Fruit fly (Drosophila melanogaster) whole organism, embryonic: Measurements from ENCODE around the gene Rab23.

Experiments used
- Abd-B ChIP-seq: fragments of 200-800 bp; sonication (Bioruptor generic); optimal IDR thresholded peaks from 2 replicates; lab custom pipeline; 2018; ENCODE audit warnings: missing biosample characterization, mild to moderate bottlenecking, missing genetic modification characterization, moderate library complexity
- Atf6 ChIP-seq: fragments of 200-800 bp; sonication (Bioruptor generic); IDR thresholded peaks from 2 replicates; pipeline ENCODE4 v1.3.6; 2022; ENCODE audit warnings: missing biosample characterization, missing genetic modification characterization
- CG10979 ChIP-seq: fragments of 200-800 bp; sonication (Bioruptor generic); optimal IDR thresholded peaks from 2 replicates; lab custom pipeline; 2018; ENCODE audit warnings: missing biosample characterization, mild to moderate bottlenecking, missing genetic modification characterization, moderate library complexity
- CG13624 ChIP-seq: fragments of 200-800 bp; sonication (Bioruptor generic); optimal IDR thresholded peaks from 2 replicates; lab custom pipeline; 2016; ENCODE audit warnings: missing biosample characterization, missing genetic modification characterization
- CG14860 ChIP-seq: fragments of 200-800 bp; sonication (Bioruptor generic); IDR thresholded peaks from 3 replicates; pipeline ENCODE4 v1.3.6; 2022; ENCODE audit warnings: missing biosample characterization, missing genetic modification characterization; ENCODE audit not compliant: partially characterized antibody
- CG15479 ChIP-seq: fragments of 200-800 bp; sonication (Bioruptor generic); optimal IDR thresholded peaks from 3 replicates; lab custom pipeline; 2019; ENCODE audit warnings: missing biosample characterization, mild to moderate bottlenecking, missing genetic modification characterization, moderate library complexity
- CG2199 ChIP-seq: fragments of 200-800 bp; sonication (Bioruptor generic); IDR thresholded peaks from 3 replicates; pipeline ENCODE4 v1.3.6; 2022; ENCODE audit warnings: missing biosample characterization, missing genetic modification characterization
- CG3163 ChIP-seq: fragments of 200-800 bp; sonication (Bioruptor generic); optimal IDR thresholded peaks from 3 replicates; lab custom pipeline; 2016; ENCODE audit warnings: missing biosample characterization, missing genetic modification characterization
- CG32532 ChIP-seq: fragments of 200-800 bp; sonication (Bioruptor generic); IDR thresholded peaks from 2 replicates; pipeline ENCODE4 v1.3.6; 2022; ENCODE audit warnings: missing biosample characterization, missing genetic modification characterization
- CG4360 ChIP-seq: fragments of 200-800 bp; sonication (Bioruptor generic); IDR thresholded peaks from 2 replicates; pipeline ENCODE4 v1.3.6; 2022; ENCODE audit warnings: missing biosample characterization, missing genetic modification characterization
- CG4404 ChIP-seq: fragments of 200-800 bp; sonication (Bioruptor generic); IDR thresholded peaks from 2 replicates; pipeline ENCODE4 v1.3.6; 2022; ENCODE audit warnings: missing biosample characterization, missing genetic modification characterization
- CG4617 ChIP-seq: fragments of 200-800 bp; sonication (Bioruptor generic); optimal IDR thresholded peaks from 3 replicates; lab custom pipeline; 2016; ENCODE audit warnings: missing biosample characterization, missing genetic modification characterization, borderline replicate concordance
- CG7372 ChIP-seq: fragments of 200-800 bp; sonication (Bioruptor generic); IDR thresholded peaks from 2 replicates; pipeline ENCODE4 v1.3.6; 2022; ENCODE audit warnings: missing biosample characterization, missing genetic modification characterization
- CG8089 ChIP-seq: fragments of 200-800 bp; sonication (Bioruptor generic); optimal IDR thresholded peaks from 3 replicates; lab custom pipeline; 2016; ENCODE audit warnings: missing biosample characterization, missing genetic modification characterization
- CG8281 ChIP-seq: fragments of 200-800 bp; sonication (Bioruptor generic); optimal IDR thresholded peaks from 2 replicates; lab custom pipeline; 2018; ENCODE audit warnings: missing biosample characterization, mild to moderate bottlenecking, missing genetic modification characterization, moderate library complexity
- CG8290 ChIP-seq, 3 experiments: fragments of 200-800 bp; sonication (Bioruptor generic); optimal IDR thresholded peaks; 2 replicates each; lab custom pipeline; 2016 to 2019; ENCODE audit warnings: missing biosample characterization in 3 of 3, missing genetic modification characterization in 3 of 3, mild to moderate bottlenecking in 2 of 3, moderate library complexity in 1 of 3
- CG8359 ChIP-seq: fragments of 200-800 bp; sonication (Bioruptor generic); optimal IDR thresholded peaks from 2 replicates; lab custom pipeline; 2017; ENCODE audit warnings: missing biosample characterization, mild to moderate bottlenecking, missing genetic modification characterization, borderline replicate concordance
- CTCF ChIP-seq: fragments of 200-800 bp; sonication (Bioruptor generic); optimal IDR thresholded peaks from 2 replicates; lab custom pipeline; 2017; ENCODE audit warnings: missing biosample characterization, mild to moderate bottlenecking, missing genetic modification characterization, moderate library complexity
- Dll ChIP-seq: fragments of 200-800 bp; sonication (Bioruptor generic); IDR thresholded peaks from 4 replicates; pipeline ENCODE4 v1.3.6; 2022; ENCODE audit warnings: missing biosample characterization, missing genetic modification characterization; ENCODE audit not compliant: partially characterized antibody
- Doc3 ChIP-seq: fragments of 200-800 bp; sonication (Bioruptor generic); IDR thresholded peaks from 3 replicates; pipeline ENCODE4 v1.3.6; 2022; ENCODE audit warnings: missing biosample characterization, missing genetic modification characterization; ENCODE audit not compliant: partially characterized antibody
- Drgx ChIP-seq: fragments of 200-800 bp; sonication (Bioruptor generic); IDR thresholded peaks from 2 replicates; pipeline ENCODE4 v1.3.6; 2022; ENCODE audit warnings: missing biosample characterization, missing genetic modification characterization
- Hr39 ChIP-seq: fragments of >200 bp; optimal IDR thresholded peaks from 2 replicates; lab custom pipeline; 2017
- Hr78 ChIP-seq, 2 experiments: fragments of 200-800 bp in 1 of 2; fragments of >200 bp in 1 of 2; sonication (Bioruptor generic) in 1 of 2; optimal IDR thresholded peaks; 2 replicates each; lab custom pipeline; 2017 to 2019; ENCODE audit warnings: missing biosample characterization in 2 of 2, missing genetic modification characterization in 2 of 2, mild to moderate bottlenecking in 1 of 2, moderate library complexity in 1 of 2
- Med ChIP-seq: fragments of 200-800 bp; sonication (Bioruptor generic); peaks from one replicate; lab custom pipeline; 2016; ENCODE audit warnings: missing biosample characterization, missing genetic modification characterization, mild to moderate bottlenecking, inconsistent platforms, moderate library complexity
- Neu2 ChIP-seq: fragments of 200-800 bp; sonication (Bioruptor generic); optimal IDR thresholded peaks from 3 replicates; lab custom pipeline; 2016; ENCODE audit warnings: missing biosample characterization, missing genetic modification characterization, borderline replicate concordance
- Optix ChIP-seq: fragments of 200-800 bp; sonication (Bioruptor generic); IDR thresholded peaks from 3 replicates; pipeline ENCODE4 v1.3.6; 2022; ENCODE audit warnings: missing biosample characterization, missing genetic modification characterization
- Trl ChIP-seq, 3 experiments: fragments of >200 bp in 2 of 3; fragments of 200-800 bp in 1 of 3; sonication (Bioruptor generic) in 1 of 3; optimal IDR thresholded peaks; 2 replicates in 1 of 3; 3 replicates in 2 of 3; lab custom pipeline; 2016 to 2017; ENCODE audit warnings: missing biosample characterization in 1 of 3, missing genetic modification characterization in 1 of 3
- Xrp1 ChIP-seq: fragments of 200-800 bp; sonication (Bioruptor generic); IDR thresholded peaks from 2 replicates; pipeline ENCODE4 v1.3.6; 2022; ENCODE audit warnings: missing biosample characterization, missing genetic modification characterization
- dmrt11E ChIP-seq: fragments of 200-800 bp; sonication (Bioruptor generic); optimal IDR thresholded peaks from 3 replicates; lab custom pipeline; 2018; ENCODE audit warnings: missing biosample characterization, mild to moderate bottlenecking, missing genetic modification characterization, moderate library complexity
- eyg ChIP-seq: fragments of 200-800 bp; sonication (Bioruptor generic); optimal IDR thresholded peaks from 3 replicates; lab custom pipeline; 2016; ENCODE audit warnings: missing biosample characterization, missing genetic modification characterization
- hb ChIP-seq: fragments of 200-800 bp; sonication (Bioruptor generic); IDR thresholded peaks from 3 replicates; pipeline ENCODE4 v1.3.6; 2022; ENCODE audit warnings: missing biosample characterization, missing genetic modification characterization; ENCODE audit not compliant: partially characterized antibody
- jigr1 ChIP-seq: fragments of 200-800 bp; sonication (Bioruptor generic); IDR thresholded peaks from 3 replicates; pipeline ENCODE4 v1.3.6; 2022; ENCODE audit warnings: missing biosample characterization, missing genetic modification characterization
- ken ChIP-seq: fragments of 200-800 bp; sonication (Bioruptor generic); IDR thresholded peaks from 3 replicates; pipeline ENCODE4 v1.3.6; 2022; ENCODE audit warnings: missing biosample characterization, missing genetic modification characterization
- mirr ChIP-seq: fragments of 200-800 bp; sonication (Bioruptor generic); optimal IDR thresholded peaks from 3 replicates; lab custom pipeline; 2018; ENCODE audit warnings: missing biosample characterization, mild to moderate bottlenecking, missing genetic modification characterization
- nau ChIP-seq: fragments of 200-800 bp; sonication (Bioruptor generic); optimal IDR thresholded peaks from 3 replicates; lab custom pipeline; 2017; ENCODE audit warnings: missing biosample characterization, mild to moderate bottlenecking, missing genetic modification characterization, missing genetic modification reagents
- nerfin-1 ChIP-seq: fragments of 200-800 bp; sonication (Bioruptor generic); optimal IDR thresholded peaks from 3 replicates; lab custom pipeline; 2019; ENCODE audit warnings: missing biosample characterization, mild to moderate bottlenecking, missing genetic modification characterization, moderate library complexity
- prd ChIP-seq, 3 experiments: fragments of >200 bp in 2 of 3; fragments of 200-800 bp in 1 of 3; sonication (Bioruptor generic) in 1 of 3; optimal IDR thresholded peaks in 2 of 3; IDR thresholded peaks in 1 of 3; 2 replicates in 2 of 3; 3 replicates in 1 of 3; pipeline versions ENCODE4 v1.3.6 to Lab custom; 2017 to 2022; ENCODE audit warnings: missing biosample characterization in 1 of 3, missing genetic modification characterization in 1 of 3
- schlank ChIP-seq: fragments of 200-800 bp; sonication (Bioruptor generic); optimal IDR thresholded peaks from 2 replicates; lab custom pipeline; 2018; ENCODE audit warnings: missing biosample characterization, mild to moderate bottlenecking, missing genetic modification characterization
- slbo ChIP-seq: fragments of 200-800 bp; sonication (Bioruptor generic); IDR thresholded peaks from 2 replicates; pipeline ENCODE4 v1.3.6; 2022; ENCODE audit warnings: missing biosample characterization, missing genetic modification characterization
- so ChIP-seq: fragments of 200-800 bp; sonication (Bioruptor generic); IDR thresholded peaks from 3 replicates; pipeline ENCODE4 v1.3.6; 2022; ENCODE audit warnings: missing biosample characterization, missing genetic modification characterization
- tap ChIP-seq: fragments of 200-800 bp; optimal IDR thresholded peaks from 3 replicates; lab custom pipeline; 2019; ENCODE audit warnings: missing biosample characterization, mild to moderate bottlenecking, missing genetic modification characterization, moderate library complexity
- usp ChIP-seq: fragments of >200 bp; optimal IDR thresholded peaks from 2 replicates; lab custom pipeline; 2017; ENCODE audit warnings: missing biosample characterization, missing genetic modification characterization
- vvl ChIP-seq: fragments of 200-800 bp; sonication (Bioruptor generic); IDR thresholded peaks from 2 replicates; pipeline ENCODE4 v1.3.6; 2022; ENCODE audit warnings: missing biosample characterization, missing genetic modification characterization
- yki ChIP-seq: fragments of >200 bp; optimal IDR thresholded peaks from 3 replicates; lab custom pipeline; 2018

The Rab23 gene

dm6 chr3R:5705469-5706067 lies 20.3 kb upstream of the Rab23 start (continued):
- TF ChIP-seq jigr1 (GFP tag; lab: Robert Waterston, UW) (no peak), Drgx (GFP tag; lab: Robert Waterston, UW) (peak; percentile 30; the same call in 1 of the 2 replicates), ken (GFP tag; lab: Robert Waterston, UW) (no peak), nerfin-1 (tag; lab: Kevin White, UChicago) (peak; percentile 63), usp (GFP tag; lab: Kevin White, UChicago) (no peak), Optix (GFP tag; lab: Robert Waterston, UW) (no peak), dmrt11E (tag; lab: Kevin White, UChicago) (no peak), Hr39 (lab: Kevin White, UChicago) (no peak), Hr78 (GFP tag; optimal IDR thresholded peaks at IDR 0.05; lab: Kevin White, UChicago) (no peak)

DNA sequence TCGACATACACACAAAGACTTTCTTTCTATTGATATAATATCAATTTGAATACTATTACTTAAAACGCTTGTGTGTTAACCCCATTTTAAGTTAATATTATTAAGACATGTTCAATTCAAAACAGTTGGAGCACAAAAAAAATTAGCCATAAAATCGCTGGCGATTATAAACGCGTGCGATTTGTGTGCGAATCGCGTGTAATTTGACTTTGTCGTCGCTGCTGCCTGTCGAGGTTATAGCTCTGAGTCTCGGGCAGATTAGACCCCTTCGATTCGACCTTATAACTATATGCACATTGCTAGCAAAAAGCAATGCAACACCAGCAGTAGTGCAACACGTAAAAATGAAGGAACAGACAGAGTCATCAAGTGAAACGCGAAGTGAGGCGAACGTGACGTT lies 19.7 kb upstream of the Rab23 start:
- TF ChIP-seq slbo (no peak), CG8359 (GFP tag; lab: Kevin White, UChicago) (peak; percentile 99)

dm6 chr3R:5701104-5701503 lies 15.9 kb upstream of the Rab23 start:
- no peak for TF ChIP-seq CG3163 (GFP tag; lab: Kevin White, UChicago)
- TF ChIP-seq tap (tag; lab: Kevin White, UChicago): peak; percentile 11
- no peak for TF ChIP-seq CG4617
- TF ChIP-seq mirr (GFP tag; lab: Kevin White, UChicago): no peak
- no peak for TF ChIP-seq CG4360
- peak; percentile 13 for TF ChIP-seq CTCF (GFP tag; lab: Kevin White, UChicago)
- 0 out of 2 replicates have a peak, but pooled peaks have one; percentile 9 for TF ChIP-seq Xrp1 (GFP tag; lab: Robert Waterston, UW)
- peak; percentile 28 for TF ChIP-seq CG8359 (GFP tag; lab: Kevin White, UChicago)
- TF ChIP-seq CG10979 (tag; lab: Kevin White, UChicago): peak; percentile 4
- TF ChIP-seq Neu2 (GFP tag; lab: Kevin White, UChicago): no peak
- TF ChIP-seq so (GFP tag; lab: Robert Waterston, UW): peak; percentile 59; the same call in 1 of the 3 replicates
- TF ChIP-seq vvl: peak; percentile 49; the same call in 1 of the 2 replicates
- 0 out of 4 replicates have a peak, but pooled peaks have one; percentile 18 for TF ChIP-seq Dll
- TF ChIP-seq CG4404 (GFP tag; lab: Robert Waterston, UW): no peak
- peak; percentile 60 for TF ChIP-seq Med
- no peak for TF ChIP-seq Atf6 (GFP tag; lab: Robert Waterston, UW)
- peak; percentile 28; the same call in 1 of the 3 replicates for TF ChIP-seq Doc3 (GFP tag; lab: Robert Waterston, UW)
- peak; percentile 1 for TF ChIP-seq CG13624 (GFP tag; lab: Kevin White, UChicago)
- no peak for TF ChIP-seq prd (optimal IDR thresholded peaks at IDR 0.05; lab: Kevin White, UChicago)
- no peak for TF ChIP-seq prd (GFP tag; IDR thresholded peaks at IDR 0.05; lab: Robert Waterston, UW)
- peak; percentile 31 for TF ChIP-seq yki (lab: Kevin White, UChicago)
- no peak for TF ChIP-seq CG8089 (GFP tag; lab: Kevin White, UChicago)
- TF ChIP-seq eyg (GFP tag; lab: Kevin White, UChicago): no peak
- peak; percentile 82 to 94 for TF ChIP-seq Trl (optimal IDR thresholded peaks at IDR 0.05; lab: Kevin White, UChicago)
- TF ChIP-seq Trl (GFP tag; optimal IDR thresholded peaks at IDR 0.05; lab: Kevin White, UChicago): no peak
- peak; percentile 26; the same call in 1 of the 3 replicates for TF ChIP-seq CG14860 (GFP tag; lab: Robert Waterston, UW)
- peak; percentile 59; the same call in 1 of the 2 replicates for TF ChIP-seq CG7372 (GFP tag; lab: Robert Waterston, UW)
- TF ChIP-seq CG15479 (GFP tag; lab: Kevin White, UChicago): no peak
- 0 out of 2 replicates have a peak, but pooled peaks have one; percentile 15 for TF ChIP-seq Drgx (GFP tag; lab: Robert Waterston, UW)
- TF ChIP-seq schlank (tag; lab: Kevin White, UChicago): no peak
- TF ChIP-seq CG32532 (GFP tag; lab: Robert Waterston, UW): peak; percentile 36; the same call in 1 of the 2 replicates
- TF ChIP-seq CG8281 (tag; lab: Kevin White, UChicago): peak; percentile 14
- peak; percentile 80; the same call in 2 of the 3 replicates for TF ChIP-seq CG2199 (GFP tag; lab: Robert Waterston, UW)
- TF ChIP-seq Hr39 (lab: Kevin White, UChicago): peak; percentile 11
- TF ChIP-seq hb (GFP tag; lab: Robert Waterston, UW): no peak
- no peak for TF ChIP-seq Abd-B (GFP tag; lab: Kevin White, UChicago)
- TF ChIP-seq nau: peak; percentile 48
- no peak for TF ChIP-seq CG8290 (GFP tag; optimal IDR thresholded peaks at IDR 0.05; lab: Kevin White, UChicago)
- peak in 1 of 2 experiments; percentile 0 for TF ChIP-seq CG8290 (tag; optimal IDR thresholded peaks at IDR 0.05; lab: Kevin White, UChicago)
